Fruit fly (Drosophila melanogaster) whole organism, embryonic: ENCODE data around the gene Bcs1.

Source experiments
- Ada2b ChIP-seq: fragments of 200-800 bp; sonication (Bioruptor generic); IDR thresholded peaks from 2 replicates; pipeline ENCODE4 v1.3.6; 2022; ENCODE audit warnings: missing biosample characterization, missing genetic modification characterization
- B-H1 ChIP-seq: fragments of 200-800 bp; sonication (Bioruptor generic); IDR thresholded peaks from 3 replicates; pipeline ENCODE4 v1.3.6; 2022; ENCODE audit warnings: missing biosample characterization, missing genetic modification characterization
- B-H2 ChIP-seq: fragments of 200-800 bp; sonication (Bioruptor generic); optimal IDR thresholded peaks from 2 replicates; lab custom pipeline; 2018; ENCODE audit warnings: missing biosample characterization, mild to moderate bottlenecking, missing genetic modification characterization
- C15 ChIP-seq: fragments of 200-800 bp; sonication (Bioruptor generic); IDR thresholded peaks from 3 replicates; pipeline ENCODE4 v1.3.6; 2022; ENCODE audit warnings: missing biosample characterization, missing genetic modification characterization
- CG10321 ChIP-seq: fragments of 200-800 bp; sonication (Bioruptor generic); IDR thresholded peaks from 2 replicates; pipeline ENCODE4 v1.3.6; 2022; ENCODE audit warnings: missing biosample characterization, missing genetic modification characterization
- CG12391 ChIP-seq: fragments of 200-800 bp; sonication (Bioruptor generic); optimal IDR thresholded peaks from 3 replicates; lab custom pipeline; 2018; ENCODE audit warnings: missing biosample characterization, mild to moderate bottlenecking, missing genetic modification characterization, moderate library complexity
- CG12744 ChIP-seq: fragments of 200-800 bp; sonication (Bioruptor generic); optimal IDR thresholded peaks from 2 replicates; lab custom pipeline; 2016; ENCODE audit warnings: missing biosample characterization, missing genetic modification characterization
- CG12769 ChIP-seq: fragments of 200-800 bp; sonication (Bioruptor generic); optimal IDR thresholded peaks from 2 replicates; lab custom pipeline; 2019; ENCODE audit warnings: missing biosample characterization, mild to moderate bottlenecking, missing genetic modification characterization, moderate library complexity
- CG1602 ChIP-seq: fragments of 200-800 bp; sonication (Bioruptor generic); optimal IDR thresholded peaks from 3 replicates; lab custom pipeline; 2016; ENCODE audit warnings: missing biosample characterization, missing genetic modification characterization
- CG17802 ChIP-seq: fragments of 200-800 bp; sonication (Bioruptor generic); optimal IDR thresholded peaks from 2 replicates; lab custom pipeline; 2018; ENCODE audit warnings: missing biosample characterization, mild to moderate bottlenecking, missing genetic modification characterization, moderate library complexity
- CG2678 ChIP-seq: fragments of 200-800 bp; sonication (Bioruptor generic); optimal IDR thresholded peaks from 3 replicates; lab custom pipeline; 2019; ENCODE audit warnings: missing biosample characterization, mild to moderate bottlenecking, missing genetic modification characterization, moderate library complexity
- CG2875 ChIP-seq: fragments of 200-800 bp; sonication (Bioruptor generic); optimal IDR thresholded peaks from 2 replicates; lab custom pipeline; 2017; ENCODE audit warnings: missing biosample characterization, mild to moderate bottlenecking, missing genetic modification characterization, missing genetic modification reagents
- CG31365 ChIP-seq: fragments of 200-800 bp; sonication (Bioruptor generic); optimal IDR thresholded peaks from 2 replicates; lab custom pipeline; 2018; ENCODE audit warnings: missing biosample characterization, mild to moderate bottlenecking, missing genetic modification characterization
- CG34422 ChIP-seq: fragments of 200-800 bp; sonication (Bioruptor generic); IDR thresholded peaks from 3 replicates; pipeline ENCODE4 v1.3.6; 2022; ENCODE audit warnings: missing biosample characterization, missing genetic modification characterization
- CG4404 ChIP-seq: fragments of 200-800 bp; sonication (Bioruptor generic); IDR thresholded peaks from 2 replicates; pipeline ENCODE4 v1.3.6; 2022; ENCODE audit warnings: missing biosample characterization, missing genetic modification characterization
- CG8359 ChIP-seq: fragments of 200-800 bp; sonication (Bioruptor generic); optimal IDR thresholded peaks from 2 replicates; lab custom pipeline; 2017; ENCODE audit warnings: missing biosample characterization, mild to moderate bottlenecking, missing genetic modification characterization, borderline replicate concordance
- CG8765 ChIP-seq: fragments of 200-800 bp; sonication (Bioruptor generic); IDR thresholded peaks from 2 replicates; pipeline ENCODE4 v1.3.6; 2022; ENCODE audit warnings: missing biosample characterization, missing genetic modification characterization
- CG8944 ChIP-seq: fragments of 200-800 bp; sonication (Bioruptor generic); optimal IDR thresholded peaks from 3 replicates; lab custom pipeline; 2016; ENCODE audit warnings: missing biosample characterization, missing genetic modification characterization
- CG9797 ChIP-seq: fragments of 200-800 bp; sonication (Bioruptor generic); optimal IDR thresholded peaks from 3 replicates; lab custom pipeline; 2018; ENCODE audit warnings: missing biosample characterization, mild to moderate bottlenecking, missing genetic modification characterization
- CG9932 ChIP-seq: fragments of 200-800 bp; sonication (Bioruptor generic); IDR thresholded peaks from 2 replicates; pipeline ENCODE4 v1.3.6; 2022; ENCODE audit warnings: missing biosample characterization, missing genetic modification characterization
- Chrac-16 ChIP-seq: fragments of 200-800 bp; sonication (Bioruptor generic); optimal IDR thresholded peaks from 3 replicates; lab custom pipeline; 2016; ENCODE audit warnings: missing biosample characterization, missing genetic modification characterization
- CkIIα-i1 ChIP-seq: fragments of 200-800 bp; sonication (Bioruptor generic); IDR thresholded peaks from 2 replicates; pipeline ENCODE4 v1.3.6; 2022; ENCODE audit warnings: missing biosample characterization, missing genetic modification characterization
- CoRest ChIP-seq: fragments of 200-800 bp; sonication (Bioruptor generic); optimal IDR thresholded peaks from 3 replicates; lab custom pipeline; 2018; ENCODE audit warnings: missing biosample characterization, mild to moderate bottlenecking, missing genetic modification characterization, moderate library complexity
- CrebB ChIP-seq: fragments of 200-800 bp; sonication (Bioruptor generic); optimal IDR thresholded peaks from 3 replicates; lab custom pipeline; 2018; ENCODE audit warnings: missing biosample characterization, mild to moderate bottlenecking, missing genetic modification characterization
- Dek ChIP-seq: fragments of 200-800 bp; sonication (Bioruptor generic); optimal IDR thresholded peaks from 3 replicates; lab custom pipeline; 2019; ENCODE audit warnings: missing biosample characterization, mild to moderate bottlenecking, missing genetic modification characterization, moderate library complexity
- Gsc ChIP-seq: fragments of 200-800 bp; sonication (Bioruptor generic); IDR thresholded peaks from 2 replicates; pipeline ENCODE4 v1.3.6; 2022; ENCODE audit warnings: missing biosample characterization, missing genetic modification characterization
- HHEX ChIP-seq: fragments of 200-800 bp; sonication (Bioruptor generic); optimal IDR thresholded peaks from 3 replicates; lab custom pipeline; 2017; ENCODE audit warnings: missing biosample characterization, mild to moderate bottlenecking, missing genetic modification characterization, missing genetic modification reagents
- HLH4C ChIP-seq: fragments of 200-800 bp; sonication (Bioruptor generic); IDR thresholded peaks from 3 replicates; pipeline ENCODE4 v1.3.6; 2022; ENCODE audit warnings: missing biosample characterization, missing genetic modification characterization; ENCODE audit not compliant: partially characterized antibody
- HLH54F ChIP-seq: fragments of 200-800 bp; sonication (Bioruptor generic); optimal IDR thresholded peaks from 3 replicates; lab custom pipeline; 2016; ENCODE audit warnings: missing biosample characterization, missing genetic modification characterization
- MBD-R2 ChIP-seq: fragments of 200-800 bp; sonication (Bioruptor generic); IDR thresholded peaks from 2 replicates; pipeline ENCODE4 v1.3.6; 2022; ENCODE audit warnings: missing biosample characterization, missing genetic modification characterization
- Med ChIP-seq: fragments of 200-800 bp; sonication (Bioruptor generic); peaks from one replicate; lab custom pipeline; 2016; ENCODE audit warnings: missing biosample characterization, missing genetic modification characterization, mild to moderate bottlenecking, inconsistent platforms, moderate library complexity
- NfI ChIP-seq: fragments of 200-800 bp; sonication (Bioruptor generic); optimal IDR thresholded peaks from 3 replicates; lab custom pipeline; 2018; ENCODE audit warnings: missing biosample characterization, mild to moderate bottlenecking, missing genetic modification characterization, moderate library complexity
- Sry-δ ChIP-seq: fragments of 200-800 bp; sonication (Bioruptor generic); optimal IDR thresholded peaks from 2 replicates; lab custom pipeline; 2016; ENCODE audit warnings: missing biosample characterization, missing genetic modification characterization
- amos ChIP-seq: fragments of 200-800 bp; sonication (Bioruptor generic); IDR thresholded peaks from 2 replicates; pipeline ENCODE4 v1.3.6; 2022; ENCODE audit warnings: missing biosample characterization, missing genetic modification characterization; ENCODE audit not compliant: partially characterized antibody
- cad ChIP-seq: fragments of >200 bp; optimal IDR thresholded peaks from 2 replicates; lab custom pipeline; 2017; ENCODE audit warnings: missing biosample characterization, missing genetic modification characterization
- ci ChIP-seq: fragments of 200-800 bp; sonication (Bioruptor generic); IDR thresholded peaks from 3 replicates; pipeline ENCODE4 v1.3.6; 2022; ENCODE audit warnings: missing biosample characterization, missing genetic modification characterization
- cwo ChIP-seq: fragments of 200-800 bp; sonication (Bioruptor generic); optimal IDR thresholded peaks from 3 replicates; lab custom pipeline; 2017; ENCODE audit warnings: missing biosample characterization, missing genetic modification characterization, mild to moderate bottlenecking, moderate library complexity, missing genetic modification reagents
- ems ChIP-seq: fragments of 200-800 bp; sonication (Bioruptor generic); optimal IDR thresholded peaks from 3 replicates; lab custom pipeline; 2016; ENCODE audit warnings: missing biosample characterization, missing genetic modification characterization
- gsb ChIP-seq: fragments of 200-800 bp; sonication (Bioruptor generic); IDR thresholded peaks from 2 replicates; pipeline ENCODE4 v1.3.6; 2022; ENCODE audit warnings: missing biosample characterization, missing genetic modification characterization
- her ChIP-seq: fragments of 200-800 bp; sonication (Bioruptor generic); optimal IDR thresholded peaks from 2 replicates; lab custom pipeline; 2016; ENCODE audit warnings: missing biosample characterization, missing genetic modification characterization
- hkb ChIP-seq, 2 experiments: fragments of 200-800 bp in 1 of 2; fragments of >200 bp in 1 of 2; sonication (Bioruptor generic) in 1 of 2; IDR thresholded peaks in 1 of 2; optimal IDR thresholded peaks in 1 of 2; 2 replicates each; pipeline versions ENCODE4 v1.3.6 to Lab custom; 2017 to 2022; ENCODE audit warnings: missing biosample characterization in 1 of 2, missing genetic modification characterization in 1 of 2
- klu ChIP-seq: fragments of 200-800 bp; sonication (Bioruptor generic); IDR thresholded peaks from 2 replicates; pipeline ENCODE4 v1.3.6; 2022; ENCODE audit warnings: missing biosample characterization, missing genetic modification characterization
- lola ChIP-seq, 3 experiments: fragments of >200 bp in 2 of 3; fragments of 200-800 bp in 1 of 3; sonication (Bioruptor generic) in 1 of 3; optimal IDR thresholded peaks; 2 replicates each; lab custom pipeline; 2017 to 2019; ENCODE audit warnings: missing biosample characterization in 3 of 3, missing genetic modification characterization in 3 of 3, mild to moderate bottlenecking in 1 of 3, moderate library complexity in 1 of 3
- luna ChIP-seq: fragments of 200-800 bp; sonication (Bioruptor generic); optimal IDR thresholded peaks from 2 replicates; lab custom pipeline; 2016; ENCODE audit warnings: missing biosample characterization, missing genetic modification characterization
- odd ChIP-seq: fragments of 200-800 bp; sonication (Bioruptor generic); optimal IDR thresholded peaks from 2 replicates; lab custom pipeline; 2017; ENCODE audit warnings: missing biosample characterization, mild to moderate bottlenecking, missing genetic modification characterization
- salm ChIP-seq: fragments of 200-800 bp; sonication (Bioruptor generic); optimal IDR thresholded peaks from 2 replicates; lab custom pipeline; 2018; ENCODE audit warnings: missing biosample characterization, mild to moderate bottlenecking, missing genetic modification characterization
- sima ChIP-seq: fragments of 200-800 bp; sonication (Bioruptor generic); optimal IDR thresholded peaks from 2 replicates; lab custom pipeline; 2016; ENCODE audit warnings: missing biosample characterization, missing genetic modification characterization
- sug ChIP-seq: fragments of 200-800 bp; optimal IDR thresholded peaks from 2 replicates; lab custom pipeline; 2019; ENCODE audit warnings: missing biosample characterization, mild to moderate bottlenecking, missing genetic modification characterization, moderate library complexity
- toy ChIP-seq: fragments of 200-800 bp; sonication (Bioruptor generic); IDR thresholded peaks from 2 replicates; pipeline ENCODE4 v1.3.6; 2022; ENCODE audit warnings: missing biosample characterization, missing genetic modification characterization
- trem ChIP-seq: fragments of 200-800 bp; optimal IDR thresholded peaks from 3 replicates; lab custom pipeline; 2019; ENCODE audit warnings: missing biosample characterization, mild to moderate bottlenecking, missing genetic modification characterization, moderate library complexity
- tup ChIP-seq: fragments of 200-800 bp; sonication (Bioruptor generic); optimal IDR thresholded peaks from 2 replicates; lab custom pipeline; 2016; ENCODE audit warnings: missing biosample characterization, mild to moderate bottlenecking, missing genetic modification characterization, moderate library complexity
- wor ChIP-seq: fragments of 200-800 bp; sonication (Bioruptor generic); IDR thresholded peaks from 2 replicates; pipeline ENCODE4 v1.3.6; 2022; ENCODE audit warnings: missing biosample characterization, missing genetic modification characterization

Gene Bcs1

DNA sequence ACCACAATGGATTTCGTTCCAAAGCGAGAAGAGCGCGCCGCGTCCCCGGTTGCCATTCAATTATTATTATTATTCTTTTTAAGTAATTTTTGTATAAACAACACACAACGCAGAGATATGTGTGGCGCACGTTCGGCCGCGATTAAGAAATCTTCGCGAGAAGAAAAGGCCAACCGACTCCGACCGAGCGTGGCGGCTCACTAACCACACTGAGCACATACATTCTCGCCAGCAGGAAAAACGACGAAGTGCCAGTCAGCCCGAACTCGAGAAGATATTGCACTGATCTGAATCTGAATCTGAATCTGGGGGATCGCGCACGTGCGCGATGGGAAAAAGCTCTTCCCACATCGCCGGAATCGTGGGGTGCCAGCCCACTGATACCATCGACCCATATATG, 23.5 kb upstream of the Bcs1 start, which contains the start of gene Sur (continued):
- no peak for TF ChIP-seq Gsc
- peak; percentile 30; the same call in 1 of the 2 replicates for TF ChIP-seq amos (GFP tag; lab: Robert Waterston, UW)
- no peak for TF ChIP-seq cad (GFP tag; lab: Kevin White, UChicago)
- no peak for TF ChIP-seq CrebB (tag; lab: Kevin White, UChicago)
- no peak for TF ChIP-seq klu (GFP tag; lab: Robert Waterston, UW)
- TF ChIP-seq luna, result no peak
- TF ChIP-seq CkIIα-i1 (GFP tag; lab: Robert Waterston, UW), result no peak
- TF ChIP-seq tup (GFP tag; lab: Kevin White, UChicago), result no peak
- no peak for TF ChIP-seq CG10321 (GFP tag; lab: Robert Waterston, UW)
- TF ChIP-seq gsb, result no peak
- peak; percentile 27; the same call in 1 of the 2 replicates for TF ChIP-seq MBD-R2
- peak; percentile 50; the same call in 1 of the 3 replicates for TF ChIP-seq CG34422 (GFP tag; lab: Robert Waterston, UW)
- TF ChIP-seq Sry-δ, result no peak
- TF ChIP-seq C15 (GFP tag; lab: Robert Waterston, UW), result no peak
- no peak for TF ChIP-seq B-H2 (GFP tag; lab: Kevin White, UChicago)
- no peak for TF ChIP-seq Med
- TF ChIP-seq CG12769 (tag; lab: Kevin White, UChicago), result peak; percentile 46
- TF ChIP-seq sug (tag; lab: Kevin White, UChicago), result no peak
- no peak for TF ChIP-seq Chrac-16 (GFP tag; lab: Kevin White, UChicago)
- TF ChIP-seq NfI (GFP tag; lab: Kevin White, UChicago), result no peak
- TF ChIP-seq salm (tag; lab: Kevin White, UChicago), result no peak
- TF ChIP-seq HLH4C (GFP tag; lab: Robert Waterston, UW), result no peak
- no peak for TF ChIP-seq CG17802 (tag; lab: Kevin White, UChicago)
- TF ChIP-seq Ada2b, result no peak
- TF ChIP-seq CG12391, result no peak
- no peak for TF ChIP-seq CG12744 (GFP tag; lab: Kevin White, UChicago)
- TF ChIP-seq hkb (optimal IDR thresholded peaks at IDR 0.05; lab: Kevin White, UChicago), result no peak
- TF ChIP-seq hkb (GFP tag; IDR thresholded peaks at IDR 0.05; lab: Robert Waterston, UW), result no peak
- peak; percentile 81 for TF ChIP-seq cwo (GFP tag; lab: Kevin White, UChicago)
- TF ChIP-seq her (GFP tag; lab: Kevin White, UChicago), result no peak
- no peak for TF ChIP-seq CG9797 (GFP tag; lab: Kevin White, UChicago)
- no peak for TF ChIP-seq HLH54F (GFP tag; lab: Kevin White, UChicago)
- no peak for TF ChIP-seq CG8765 (GFP tag; lab: Robert Waterston, UW)
- peak; percentile 55; the same call in 1 of the 3 replicates for TF ChIP-seq ci
- no peak for TF ChIP-seq CG4404
- no peak for TF ChIP-seq Dek (tag; lab: Kevin White, UChicago)
- TF ChIP-seq CG8944 (GFP tag; lab: Kevin White, UChicago), result no peak
- TF ChIP-seq CG1602 (GFP tag; lab: Kevin White, UChicago), result no peak
- TF ChIP-seq lola (GFP tag; optimal IDR thresholded peaks at IDR 0.05; lab: Kevin White, UChicago), result no peak
- TF ChIP-seq ems (GFP tag; lab: Kevin White, UChicago), result no peak
- TF ChIP-seq, all 482 proteins: peak for 16

- TF ChIP-seq CG2875 (GFP tag; lab: Kevin White, UChicago) (peak; percentile 99), toy (GFP tag; lab: Robert Waterston, UW) (no peak; the same call in 1 of the 2 replicates), CG8359 (GFP tag; lab: Kevin White, UChicago) (peak; percentile 89), CoRest (tag; lab: Kevin White, UChicago) (peak; percentile 92), CG9932 (peak; percentile 98), HHEX (GFP tag; lab: Kevin White, UChicago) (peak; percentile 99), sima (peak; percentile 96), CG31365 (tag; lab: Kevin White, UChicago) (peak; percentile 89), wor (GFP tag; lab: Robert Waterston, UW) (peak; percentile 77), trem (tag; lab: Kevin White, UChicago) (peak; percentile 91), B-H1 (GFP tag; lab: Robert Waterston, UW) (peak; percentile 89), CG2678 (tag; lab: Kevin White, UChicago) (peak; percentile 90), odd (GFP tag; lab: Kevin White, UChicago) (peak; percentile 98)
Measured at dm6 chr2L:10200847-10201246, 21.6 kb upstream of the Bcs1 start, which contains the start of the genes Ripalpha and RpL7. Gene Ripalpha (minus strand): TSS chr2L:10200974. Gene RpL7 (plus strand): TSS chr2L:10201004.
